Fruit fly (Drosophila melanogaster) whole organism, embryonic: ENCODE results near the gene CG33346.

Experiments used
- ATbp ChIP-seq: fragments of 200-800 bp; sonication (Bioruptor generic); optimal IDR thresholded peaks from 2 replicates; lab custom pipeline; 2017; ENCODE audit warnings: missing biosample characterization, mild to moderate bottlenecking, missing genetic modification characterization, missing genetic modification reagents
- CG10431 ChIP-seq: fragments of 200-800 bp; sonication (Bioruptor generic); optimal IDR thresholded peaks from 3 replicates; lab custom pipeline; 2018; ENCODE audit warnings: missing biosample characterization, mild to moderate bottlenecking, missing genetic modification characterization
- CG10462 ChIP-seq: fragments of 200-800 bp; sonication (Bioruptor generic); optimal IDR thresholded peaks from 2 replicates; lab custom pipeline; 2016; ENCODE audit warnings: missing biosample characterization, missing genetic modification characterization
- CG12104 ChIP-seq: fragments of 200-800 bp; sonication (Bioruptor generic); optimal IDR thresholded peaks from 3 replicates; lab custom pipeline; 2016; ENCODE audit warnings: missing biosample characterization, missing genetic modification characterization
- CG13775 ChIP-seq: fragments of 200-800 bp; sonication (Bioruptor generic); optimal IDR thresholded peaks from 3 replicates; lab custom pipeline; 2017; ENCODE audit warnings: missing biosample characterization, mild to moderate bottlenecking, missing genetic modification characterization
- CG14014 ChIP-seq: fragments of 200-800 bp; sonication (Bioruptor generic); IDR thresholded peaks from 2 replicates; pipeline ENCODE4 v1.3.6; 2022; ENCODE audit warnings: missing biosample characterization, missing genetic modification characterization
- CG16779 ChIP-seq: fragments of 200-800 bp; sonication (Bioruptor generic); IDR thresholded peaks from 2 replicates; pipeline ENCODE4 v1.3.6; 2022; ENCODE audit warnings: missing biosample characterization, missing genetic modification characterization
- CG18764 ChIP-seq: fragments of 200-800 bp; sonication (Bioruptor generic); optimal IDR thresholded peaks from 3 replicates; lab custom pipeline; 2016; ENCODE audit warnings: missing biosample characterization, missing genetic modification characterization
- CG2199 ChIP-seq: fragments of 200-800 bp; sonication (Bioruptor generic); IDR thresholded peaks from 3 replicates; pipeline ENCODE4 v1.3.6; 2022; ENCODE audit warnings: missing biosample characterization, missing genetic modification characterization
- CG2875 ChIP-seq: fragments of 200-800 bp; sonication (Bioruptor generic); optimal IDR thresholded peaks from 2 replicates; lab custom pipeline; 2017; ENCODE audit warnings: missing biosample characterization, mild to moderate bottlenecking, missing genetic modification characterization, missing genetic modification reagents
- CG3065 ChIP-seq: fragments of 200-800 bp; sonication (Bioruptor generic); optimal IDR thresholded peaks from 2 replicates; lab custom pipeline; 2016; ENCODE audit warnings: missing biosample characterization, missing genetic modification characterization
- CG31365 ChIP-seq: fragments of 200-800 bp; sonication (Bioruptor generic); optimal IDR thresholded peaks from 2 replicates; lab custom pipeline; 2018; ENCODE audit warnings: missing biosample characterization, mild to moderate bottlenecking, missing genetic modification characterization
- CG34422 ChIP-seq: fragments of 200-800 bp; sonication (Bioruptor generic); IDR thresholded peaks from 3 replicates; pipeline ENCODE4 v1.3.6; 2022; ENCODE audit warnings: missing biosample characterization, missing genetic modification characterization
- CG4282 ChIP-seq: fragments of 200-800 bp; sonication (Bioruptor generic); optimal IDR thresholded peaks from 2 replicates; lab custom pipeline; 2016; ENCODE audit warnings: missing biosample characterization, missing genetic modification characterization
- CG4854 ChIP-seq: fragments of 200-800 bp; sonication (Bioruptor generic); optimal IDR thresholded peaks from 2 replicates; lab custom pipeline; 2016; ENCODE audit warnings: missing biosample characterization, missing genetic modification characterization, inconsistent platforms
- CG7839 ChIP-seq: fragments of 200-800 bp; sonication (Bioruptor generic); optimal IDR thresholded peaks from 3 replicates; lab custom pipeline; 2018; ENCODE audit warnings: missing biosample characterization, mild to moderate bottlenecking, missing genetic modification characterization, moderate library complexity
- CG7987 ChIP-seq: fragments of 200-800 bp; sonication (Bioruptor generic); optimal IDR thresholded peaks from 2 replicates; lab custom pipeline; 2018; ENCODE audit warnings: missing biosample characterization, mild to moderate bottlenecking, missing genetic modification characterization, moderate library complexity
- CG8281 ChIP-seq: fragments of 200-800 bp; sonication (Bioruptor generic); optimal IDR thresholded peaks from 2 replicates; lab custom pipeline; 2018; ENCODE audit warnings: missing biosample characterization, mild to moderate bottlenecking, missing genetic modification characterization, moderate library complexity
- CG8478 ChIP-seq: fragments of >200 bp; optimal IDR thresholded peaks from 2 replicates; lab custom pipeline; 2018
- CG9437 ChIP-seq: fragments of 200-800 bp; sonication (Bioruptor generic); optimal IDR thresholded peaks from 2 replicates; lab custom pipeline; 2018; ENCODE audit warnings: missing biosample characterization, mild to moderate bottlenecking, missing genetic modification characterization
- CoRest ChIP-seq: fragments of 200-800 bp; sonication (Bioruptor generic); optimal IDR thresholded peaks from 3 replicates; lab custom pipeline; 2018; ENCODE audit warnings: missing biosample characterization, mild to moderate bottlenecking, missing genetic modification characterization, moderate library complexity
- Dek ChIP-seq: fragments of 200-800 bp; sonication (Bioruptor generic); optimal IDR thresholded peaks from 3 replicates; lab custom pipeline; 2019; ENCODE audit warnings: missing biosample characterization, mild to moderate bottlenecking, missing genetic modification characterization, moderate library complexity
- Dll ChIP-seq: fragments of 200-800 bp; sonication (Bioruptor generic); IDR thresholded peaks from 4 replicates; pipeline ENCODE4 v1.3.6; 2022; ENCODE audit warnings: missing biosample characterization, missing genetic modification characterization; ENCODE audit not compliant: partially characterized antibody
- E2f1 ChIP-seq: fragments of 200-800 bp; sonication (Bioruptor generic); IDR thresholded peaks from 2 replicates; pipeline ENCODE4 v1.3.6; 2022; ENCODE audit warnings: missing biosample characterization, missing genetic modification characterization
- Elba2 ChIP-seq: fragments of 200-800 bp; sonication (Bioruptor generic); optimal IDR thresholded peaks from 3 replicates; lab custom pipeline; 2016; ENCODE audit warnings: missing biosample characterization, missing genetic modification characterization
- Gug ChIP-seq: fragments of 200-800 bp; sonication (Bioruptor generic); IDR thresholded peaks from 4 replicates; pipeline ENCODE4 v1.3.6; 2022; ENCODE audit warnings: missing biosample characterization, missing genetic modification characterization
- HLHmδ ChIP-seq: fragments of 200-800 bp; sonication (Bioruptor generic); optimal IDR thresholded peaks from 2 replicates; lab custom pipeline; 2018; ENCODE audit warnings: missing biosample characterization, mild to moderate bottlenecking, missing genetic modification characterization, moderate library complexity
- Hr39 ChIP-seq: fragments of >200 bp; optimal IDR thresholded peaks from 2 replicates; lab custom pipeline; 2017
- Sin3A ChIP-seq: fragments of >200 bp; optimal IDR thresholded peaks from 2 replicates; lab custom pipeline; 2018
- Taf1 ChIP-seq: fragments of 200-800 bp; sonication (Bioruptor generic); IDR thresholded peaks from 2 replicates; pipeline ENCODE4 v1.3.6; 2022; ENCODE audit warnings: missing biosample characterization, missing genetic modification characterization
- al ChIP-seq: fragments of 200-800 bp; sonication (Bioruptor generic); IDR thresholded peaks from 2 replicates; pipeline ENCODE4 v1.3.6; 2022; ENCODE audit warnings: missing biosample characterization, missing genetic modification characterization
- cato ChIP-seq: fragments of 200-800 bp; sonication (Bioruptor generic); optimal IDR thresholded peaks from 2 replicates; lab custom pipeline; 2016; ENCODE audit warnings: missing biosample characterization, missing genetic modification characterization, borderline replicate concordance
- cg ChIP-seq: fragments of 200-800 bp; sonication (Bioruptor generic); optimal IDR thresholded peaks from 3 replicates; lab custom pipeline; 2019; ENCODE audit warnings: missing biosample characterization, mild to moderate bottlenecking, missing genetic modification characterization, moderate library complexity
- chn ChIP-seq: fragments of 200-800 bp; sonication (Bioruptor generic); optimal IDR thresholded peaks from 2 replicates; lab custom pipeline; 2016; ENCODE audit warnings: missing biosample characterization, missing genetic modification characterization
- ci ChIP-seq: fragments of 200-800 bp; sonication (Bioruptor generic); IDR thresholded peaks from 3 replicates; pipeline ENCODE4 v1.3.6; 2022; ENCODE audit warnings: missing biosample characterization, missing genetic modification characterization
- crc ChIP-seq: fragments of 200-800 bp; sonication (Bioruptor generic); optimal IDR thresholded peaks from 2 replicates; lab custom pipeline; 2016; ENCODE audit warnings: missing biosample characterization, missing genetic modification characterization
- dan ChIP-seq: fragments of 200-800 bp; sonication (Bioruptor generic); IDR thresholded peaks from 2 replicates; pipeline ENCODE4 v1.3.6; 2022; ENCODE audit warnings: missing biosample characterization, missing genetic modification characterization
- emc ChIP-seq: fragments of 200-800 bp; sonication (Bioruptor generic); optimal IDR thresholded peaks from 2 replicates; lab custom pipeline; 2016; ENCODE audit warnings: missing biosample characterization, missing genetic modification characterization
- fd3F ChIP-seq: fragments of 200-800 bp; sonication (Bioruptor generic); optimal IDR thresholded peaks from 2 replicates; lab custom pipeline; 2018; ENCODE audit warnings: missing biosample characterization, mild to moderate bottlenecking, missing genetic modification characterization, moderate library complexity
- fd96Cb ChIP-seq: fragments of 200-800 bp; sonication (Bioruptor generic); optimal IDR thresholded peaks from 2 replicates; lab custom pipeline; 2018; ENCODE audit warnings: missing biosample characterization, mild to moderate bottlenecking, missing genetic modification characterization, moderate library complexity
- fru ChIP-seq: fragments of >200 bp; optimal IDR thresholded peaks from 2 replicates; lab custom pipeline; 2017
- gt ChIP-seq: fragments of 200-800 bp; sonication (Bioruptor generic); IDR thresholded peaks from 2 replicates; pipeline ENCODE4 v1.3.6; 2022; ENCODE audit warnings: missing biosample characterization, missing genetic modification characterization
- hbn ChIP-seq: fragments of 200-800 bp; sonication (Bioruptor generic); IDR thresholded peaks from 2 replicates; pipeline ENCODE4 v1.3.6; 2022; ENCODE audit warnings: missing biosample characterization, missing genetic modification characterization; ENCODE audit not compliant: partially characterized antibody
- insv ChIP-seq, 2 experiments: fragments of 200-800 bp; sonication (Bioruptor generic); optimal IDR thresholded peaks; 3 replicates each; lab custom pipeline; 2016 to 2018; ENCODE audit warnings: missing biosample characterization in 2 of 2, missing genetic modification characterization in 2 of 2
- lab ChIP-seq: fragments of 200-800 bp; sonication (Bioruptor generic); optimal IDR thresholded peaks from 3 replicates; lab custom pipeline; 2017; ENCODE audit warnings: missing biosample characterization, missing genetic modification characterization, mild to moderate bottlenecking, moderate library complexity, missing genetic modification reagents
- lbe ChIP-seq: fragments of 200-800 bp; sonication (Bioruptor generic); optimal IDR thresholded peaks from 2 replicates; lab custom pipeline; 2016; ENCODE audit warnings: missing biosample characterization, mild to moderate bottlenecking, missing genetic modification characterization
- pan ChIP-seq, 4 experiments: fragments of >200 bp in 3 of 4; fragments of 200-800 bp in 1 of 4; sonication (Bioruptor generic) in 1 of 4; optimal IDR thresholded peaks in 3 of 4; IDR thresholded peaks in 1 of 4; 2 replicates each; pipeline versions ENCODE4 v1.3.6 to Lab custom; 2017 to 2022; ENCODE audit warnings: missing biosample characterization in 2 of 4, missing genetic modification characterization in 2 of 4, mixed read lengths in 1 of 4
- sens ChIP-seq: fragments of 200-800 bp; sonication (Bioruptor generic); peaks from one replicate; lab custom pipeline; 2016; ENCODE audit warnings: missing biosample characterization, missing genetic modification characterization
- tna ChIP-seq: fragments of 200-800 bp; sonication (Bioruptor generic); IDR thresholded peaks from 2 replicates; pipeline ENCODE4 v1.3.6; 2022; ENCODE audit warnings: missing biosample characterization, missing genetic modification characterization; ENCODE audit not compliant: partially characterized antibody
- usp ChIP-seq: fragments of >200 bp; optimal IDR thresholded peaks from 2 replicates; lab custom pipeline; 2017; ENCODE audit warnings: missing biosample characterization, missing genetic modification characterization
- vnd ChIP-seq: fragments of 200-800 bp; sonication (Bioruptor generic); IDR thresholded peaks from 3 replicates; pipeline ENCODE4 v1.3.6; 2022; ENCODE audit warnings: missing biosample characterization, missing genetic modification characterization; ENCODE audit not compliant: partially characterized antibody
- wek ChIP-seq: fragments of 200-800 bp; sonication (Bioruptor generic); optimal IDR thresholded peaks from 3 replicates; lab custom pipeline; 2018; ENCODE audit warnings: missing biosample characterization, mild to moderate bottlenecking, missing genetic modification characterization, moderate library complexity

Gene CG33346

DNA sequence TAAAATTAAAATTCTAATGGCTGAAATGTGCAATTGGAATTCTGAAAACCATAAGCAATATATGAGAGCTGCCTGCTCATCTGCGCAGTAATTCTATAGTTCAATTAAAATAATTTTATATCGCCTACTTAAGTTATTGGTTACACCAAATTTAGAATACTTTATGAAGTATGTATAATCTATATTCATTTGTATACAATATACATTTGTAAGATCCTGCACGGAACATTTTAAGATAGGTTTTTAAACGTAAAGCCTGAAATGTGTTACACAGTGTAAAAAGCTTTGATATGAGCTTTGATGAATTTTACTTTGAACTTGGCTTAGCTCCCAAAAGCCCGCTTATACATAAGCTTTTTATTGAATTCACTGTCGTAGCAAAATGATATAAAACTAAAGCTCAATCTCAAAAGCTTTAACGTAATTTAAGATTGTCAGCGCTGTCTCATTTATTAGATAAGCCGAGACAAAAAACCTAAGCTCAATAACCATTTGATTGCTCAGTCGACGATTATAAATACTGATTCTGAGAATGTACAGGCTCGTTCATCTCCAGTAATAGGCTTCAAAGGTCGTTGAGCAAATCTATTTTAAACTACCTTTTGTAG is 8.6 kb downstream of the CG33346 start (continued):
- no peak for TF ChIP-seq CG10431 (GFP tag; lab: Kevin White, UChicago)
- no peak for TF ChIP-seq CG9437
- TF ChIP-seq CG18764 (GFP tag; lab: Kevin White, UChicago), result no peak
- TF ChIP-seq fd96Cb, result no peak
- TF ChIP-seq Sin3A, result no peak
- TF ChIP-seq Hr39 (lab: Kevin White, UChicago), result no peak
- no peak for TF ChIP-seq al (GFP tag; lab: Robert Waterston, UW)
- no peak for TF ChIP-seq hbn
- TF ChIP-seq fd3F (GFP tag; lab: Kevin White, UChicago), result no peak
- TF ChIP-seq usp (GFP tag; lab: Kevin White, UChicago), result no peak
- TF ChIP-seq chn, result no peak
- TF ChIP-seq CG8478, result no peak
- no peak for TF ChIP-seq pan (optimal IDR thresholded peaks at IDR 0.05; lab: Kevin White, UChicago)
- no peak for TF ChIP-seq pan (GFP tag; optimal IDR thresholded peaks at IDR 0.05 in 1 of 2, IDR thresholded peaks at IDR 0.05 in 1 of 2)
- no peak for TF ChIP-seq CG12104 (GFP tag; lab: Kevin White, UChicago)
- no peak for TF ChIP-seq CG8281
- no peak for TF ChIP-seq fru (lab: Kevin White, UChicago)
- TF ChIP-seq HLHmδ (GFP tag; lab: Kevin White, UChicago), result no peak
- peak; percentile 16 for TF ChIP-seq lab (GFP tag; lab: Kevin White, UChicago)
- no peak for TF ChIP-seq tna (GFP tag; lab: Robert Waterston, UW)
- no peak for TF ChIP-seq cg (GFP tag; lab: Kevin White, UChicago)
- no peak for TF ChIP-seq crc (GFP tag; lab: Kevin White, UChicago)
- no peak for TF ChIP-seq CG16779 (GFP tag; lab: Robert Waterston, UW)
- TF ChIP-seq CG3065 (GFP tag; lab: Kevin White, UChicago), result no peak
- TF ChIP-seq cato, result no peak
- no peak for TF ChIP-seq CG4282 (GFP tag; lab: Kevin White, UChicago)
- no peak for TF ChIP-seq CG4854
- no peak for TF ChIP-seq CG34422 (GFP tag; lab: Robert Waterston, UW)
- peak; percentile 35 for TF ChIP-seq CG7839 (tag; lab: Kevin White, UChicago)
- TF ChIP-seq emc, result no peak
- no peak for TF ChIP-seq ci (GFP tag; lab: Robert Waterston, UW)
- no peak for TF ChIP-seq CG2875 (GFP tag; lab: Kevin White, UChicago)
- peak; percentile 0 for TF ChIP-seq CoRest
- no peak for TF ChIP-seq E2f1 (GFP tag; lab: Robert Waterston, UW)
- TF ChIP-seq vnd (GFP tag; lab: Robert Waterston, UW), result no peak
- peak; percentile 50 for TF ChIP-seq sens
- no peak for TF ChIP-seq dan (GFP tag; lab: Robert Waterston, UW)
- TF ChIP-seq CG2199, result no peak
- TF ChIP-seq CG13775, result no peak
- no peak for TF ChIP-seq CG7987 (GFP tag; lab: Kevin White, UChicago)
- no peak for TF ChIP-seq Gug (GFP tag; lab: Robert Waterston, UW)
- no peak for TF ChIP-seq Elba2 (GFP tag; lab: Kevin White, UChicago)
- TF ChIP-seq Taf1 (GFP tag; lab: Robert Waterston, UW), result no peak
- no peak for TF ChIP-seq CG14014
- TF ChIP-seq CG10462 (GFP tag; lab: Kevin White, UChicago), result no peak
- no peak for TF ChIP-seq ATbp
- TF ChIP-seq wek (GFP tag; lab: Kevin White, UChicago), result no peak
- peak; percentile 31 for TF ChIP-seq Dek
- TF ChIP-seq CG31365, result no peak
- no peak for TF ChIP-seq insv (GFP tag; optimal IDR thresholded peaks at IDR 0.05; lab: Kevin White, UChicago)
- TF ChIP-seq gt (GFP tag; lab: Robert Waterston, UW), result no peak
- TF ChIP-seq lbe, result peak; percentile 1
- no peak for TF ChIP-seq Dll (GFP tag; lab: Robert Waterston, UW)
